6 fruit fly cellular contexts compared by ENCODE assay signal in the genomic region with DNA sequence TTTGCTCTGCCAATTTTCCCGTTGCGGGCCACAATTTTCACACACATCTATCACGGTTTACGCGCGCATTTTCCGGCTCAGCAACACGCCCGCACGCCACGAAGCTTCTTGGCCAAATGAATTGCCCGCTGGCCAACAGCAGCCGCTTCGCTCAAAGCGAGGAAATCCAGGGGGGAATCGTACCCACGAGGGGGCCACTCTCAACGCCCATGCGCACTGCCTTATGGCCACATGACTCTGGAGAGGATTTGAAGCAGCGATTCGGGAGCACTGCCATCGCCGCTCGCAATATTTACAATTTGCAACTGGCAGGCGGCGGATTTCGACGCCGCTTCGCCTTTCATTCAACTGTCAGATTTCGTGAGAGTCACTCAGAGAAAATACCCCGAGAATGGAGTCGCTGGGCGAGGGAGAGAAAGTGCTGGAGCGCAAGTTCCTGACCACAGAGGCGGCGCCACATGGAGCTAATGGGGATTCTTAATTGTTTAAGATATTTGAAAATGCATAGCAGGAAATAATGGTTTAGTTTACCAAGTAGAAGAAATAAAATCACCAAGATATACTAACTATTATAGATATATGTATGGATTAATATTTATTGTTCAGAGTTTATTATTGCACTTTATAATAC.
TF ChIP-seq lines count a peak whose summit lies in the region.

A gene (minus strand): TSS at position 99 of the 631 bp plus-strand sequence.

- no peak for TF ChIP-seq CTCF in whole organism, embryonic (GFP tag; optimal IDR thresholded peaks at IDR 0.05; lab: Kevin White, UChicago)

TF ChIP-seq in whole organism, 6 proteins besides CTCF, POLR2A, EP300 and RAD21:
- TF ChIP-seq psq (optimal IDR thresholded peaks at IDR 0.05; lab: Kevin White, UChicago) (no peak), usp (GFP tag; optimal IDR thresholded peaks at IDR 0.05; lab: Kevin White, UChicago) (no peak), pan (optimal IDR thresholded peaks at IDR 0.05; lab: Kevin White, UChicago) (no peak), CG8478 (optimal IDR thresholded peaks at IDR 0.05; lab: Kevin White, UChicago) (no peak), EcR (GFP tag; optimal IDR thresholded peaks at IDR 0.05; lab: Kevin White, UChicago) (no peak), Dll (optimal IDR thresholded peaks at IDR 0.05; lab: Kevin White, UChicago) (peak; percentile 61)

TF ChIP-seq in whole organism, adult, 20 proteins besides CTCF, POLR2A, EP300 and RAD21:
- TF ChIP-seq CG7101 (tag; optimal IDR thresholded peaks at IDR 0.05; lab: Kevin White, UChicago) (no peak), CG12768 (GFP tag; optimal IDR thresholded peaks at IDR 0.05; lab: Kevin White, UChicago) (no peak), Mnt (GFP tag; optimal IDR thresholded peaks at IDR 0.05; lab: Kevin White, UChicago) (peak; percentile 2), CG7045 (GFP tag; optimal IDR thresholded peaks at IDR 0.05; lab: Kevin White, UChicago) (peak; percentile 28)

TF ChIP-seq in whole organism, embryonic, 481 proteins besides CTCF, POLR2A, EP300 and RAD21 (continues in another document):
- TF ChIP-seq lab (GFP tag; optimal IDR thresholded peaks at IDR 0.05; lab: Kevin White, UChicago), result peak; percentile 5
- TF ChIP-seq Ssrp (tag; optimal IDR thresholded peaks at IDR 0.05; lab: Kevin White, UChicago), result no peak
- TF ChIP-seq Trl (optimal IDR thresholded peaks at IDR 0.05; lab: Kevin White, UChicago), result peak; percentile 43 to 67
- TF ChIP-seq Trl (GFP tag; optimal IDR thresholded peaks at IDR 0.05; lab: Kevin White, UChicago), result no peak
- no peak for TF ChIP-seq ind (GFP tag; optimal IDR thresholded peaks at IDR 0.05; lab: Kevin White, UChicago)
- TF ChIP-seq CG12769 (tag; optimal IDR thresholded peaks at IDR 0.05; lab: Kevin White, UChicago), result peak; percentile 72
- peak; percentile 23; the same call in 1 of the 2 replicates for TF ChIP-seq Atf6 (GFP tag; IDR thresholded peaks at IDR 0.05; lab: Robert Waterston, UW)
- peak; percentile 25 for TF ChIP-seq Hmr (GFP tag; optimal IDR thresholded peaks at IDR 0.05; lab: Kevin White, UChicago)
- 0 out of 2 replicates have a peak, but pooled peaks have one; percentile 5 for TF ChIP-seq MBD-R2 (GFP tag; IDR thresholded peaks at IDR 0.05; lab: Robert Waterston, UW)
- 0 out of 2 replicates have a peak, but pooled peaks have one; percentile 15 for TF ChIP-seq unc-4 (GFP tag; IDR thresholded peaks at IDR 0.05; lab: Robert Waterston, UW; ENCODE audit: partially characterized antibody)
- TF ChIP-seq seq (GFP tag; IDR thresholded peaks at IDR 0.05; lab: Robert Waterston, UW), result peak; percentile 10; the same call in 1 of the 2 replicates
- TF ChIP-seq CG16779 (GFP tag; IDR thresholded peaks at IDR 0.05; lab: Robert Waterston, UW), result no peak
- 0 out of 3 replicates have a peak, but pooled peaks have one; percentile 38 for TF ChIP-seq CG34422 (GFP tag; IDR thresholded peaks at IDR 0.05; lab: Robert Waterston, UW)
- 0 out of 2 replicates have a peak, but pooled peaks have one; percentile 37 for TF ChIP-seq CG32532 (GFP tag; IDR thresholded peaks at IDR 0.05; lab: Robert Waterston, UW)
- TF ChIP-seq CG4730 (GFP tag; IDR thresholded peaks at IDR 0.05; lab: Robert Waterston, UW), result no peak
- no peak; the same call in 1 of the 2 replicates for TF ChIP-seq CG13287 (GFP tag; IDR thresholded peaks at IDR 0.05; lab: Robert Waterston, UW; ENCODE audit: partially characterized antibody)

TF ChIP-seq in whole organism, prepupa, 60 proteins besides CTCF, POLR2A, EP300 and RAD21:
- no peak for TF ChIP-seq CG4318 (GFP tag; optimal IDR thresholded peaks at IDR 0.05; lab: Kevin White, UChicago)
- no peak for TF ChIP-seq Eip75B (GFP tag; optimal IDR thresholded peaks at IDR 0.05; lab: Kevin White, UChicago)
- TF ChIP-seq achi (GFP tag; optimal IDR thresholded peaks at IDR 0.05; lab: Kevin White, UChicago), result peak; percentile 36
- TF ChIP-seq svp (GFP tag; lab: Kevin White, UChicago), result peak; percentile 32
- peak; percentile 9 for TF ChIP-seq CG32006 (GFP tag; optimal IDR thresholded peaks at IDR 0.05; lab: Kevin White, UChicago)
- no peak for TF ChIP-seq CG11902 (GFP tag; optimal IDR thresholded peaks at IDR 0.05; lab: Kevin White, UChicago)
- TF ChIP-seq Eip78C (GFP tag; lab: Kevin White, UChicago), result peak; percentile 65
- TF ChIP-seq eg (GFP tag; IDR thresholded peaks at IDR 0.05; lab: Robert Waterston, UW), result 0 out of 3 replicates have a peak, but pooled peaks have one; percentile 29
- no peak for TF ChIP-seq CG10631 (GFP tag; optimal IDR thresholded peaks at IDR 0.05; lab: Kevin White, UChicago)
- TF ChIP-seq cyc (GFP tag; optimal IDR thresholded peaks at IDR 0.05; lab: Kevin White, UChicago), result no peak

TF ChIP-seq in whole organism, pupa, 21 proteins besides CTCF, POLR2A, EP300 and RAD21:
- peak; percentile 4 for TF ChIP-seq CG13204 (GFP tag; optimal IDR thresholded peaks at IDR 0.05; lab: Kevin White, UChicago)
- no peak for TF ChIP-seq Snoo (tag; optimal IDR thresholded peaks at IDR 0.05; lab: Kevin White, UChicago)
- no peak for TF ChIP-seq Pif1B (GFP tag; optimal IDR thresholded peaks at IDR 0.05; lab: Kevin White, UChicago)
- TF ChIP-seq CG4496 (GFP tag; IDR thresholded peaks at IDR 0.05; lab: Robert Waterston, UW), result 0 out of 3 replicates have a peak, but pooled peaks have one; percentile 32
- TF ChIP-seq rn (GFP tag; IDR thresholded peaks at IDR 0.05; lab: Robert Waterston, UW), result no peak
- TF ChIP-seq CG8159 (tag; optimal IDR thresholded peaks at IDR 0.05; lab: Kevin White, UChicago), result no peak
- TF ChIP-seq CG8301 (tag; optimal IDR thresholded peaks at IDR 0.05; lab: Kevin White, UChicago), result no peak
- no peak for TF ChIP-seq CG32121 (GFP tag; IDR thresholded peaks at IDR 0.05; lab: Robert Waterston, UW)
- no peak for TF ChIP-seq EcR (GFP tag; optimal IDR thresholded peaks at IDR 0.05; lab: Kevin White, UChicago)
- TF ChIP-seq Ets98B (GFP tag; IDR thresholded peaks at IDR 0.05; lab: Robert Waterston, UW), result no peak
TF ChIP-seq in whole organism, pupa: peak in this region for 2.

TF ChIP-seq in whole organism, wandering third instar larva, 38 proteins besides CTCF, POLR2A, EP300 and RAD21:
- TF ChIP-seq GATAd (GFP tag; optimal IDR thresholded peaks at IDR 0.05; lab: Kevin White, UChicago), result no peak
- TF ChIP-seq fru (GFP tag; optimal IDR thresholded peaks at IDR 0.05; lab: Kevin White, UChicago), result no peak
- TF ChIP-seq brk (GFP tag; optimal IDR thresholded peaks at IDR 0.05; lab: Kevin White, UChicago), result no peak
- TF ChIP-seq Rel (GFP tag; optimal IDR thresholded peaks at IDR 0.05; lab: Kevin White, UChicago), result no peak
- no peak for TF ChIP-seq Rel (tag; optimal IDR thresholded peaks at IDR 0.05; lab: Kevin White, UChicago)
- peak; percentile 37 for TF ChIP-seq Vsx2 (GFP tag; optimal IDR thresholded peaks at IDR 0.05; lab: Kevin White, UChicago; ENCODE audit: partially characterized antibody)
- TF ChIP-seq Hnf4 (GFP tag; optimal IDR thresholded peaks at IDR 0.05; lab: Kevin White, UChicago), result no peak
- TF ChIP-seq br (GFP tag; optimal IDR thresholded peaks at IDR 0.05; lab: Kevin White, UChicago), result no peak
- no peak for TF ChIP-seq h (GFP tag; optimal IDR thresholded peaks at IDR 0.05; lab: Kevin White, UChicago)
TF ChIP-seq in whole organism, wandering third instar larva: peak in this region for 1.
